Worm (Caenorhabditis elegans) whole organism, L1 larva: ENCODE measurements around the gene T23F4.2.

ENCODE experiments used
- ces-1 ChIP-seq: fragments of 150-350 bp; optimal IDR thresholded peaks from 2 replicates; lab custom pipeline; 2014; ENCODE audit warnings: missing biosample characterization, missing genetic modification reagents, missing genetic modification characterization
- lin-15B ChIP-seq: fragments of 150-350 bp; sonication (generic microtip); optimal IDR thresholded peaks from 3 replicates; lab custom pipeline; 2014; ENCODE audit warnings: missing biosample characterization, missing genetic modification characterization
- mep-1 ChIP-seq: fragments of 150-350 bp; optimal IDR thresholded peaks from 2 replicates; lab custom pipeline; 2014; ENCODE audit warnings: missing biosample characterization, missing genetic modification characterization
- nhr-19 ChIP-seq: fragments of 200-800 bp; sonication (Bioruptor generic); conservative IDR thresholded peaks from 2 replicates; pipeline ENCODE4 v1.3.6; 2022; ENCODE audit warnings: missing genetic modification characterization, missing compliant biosample characterization
- nhr-28 ChIP-seq: fragments of 150-350 bp; optimal IDR thresholded peaks from 2 replicates; lab custom pipeline; 2014; ENCODE audit warnings: missing biosample characterization, missing genetic modification characterization
- pqm-1 ChIP-seq: sonication (generic microtip); optimal IDR thresholded peaks from 3 replicates; lab custom pipeline; 2017; ENCODE audit warnings: missing biosample characterization, missing genetic modification characterization
- snpc-4 ChIP-seq: fragments of 150-350 bp; optimal IDR thresholded peaks from 2 replicates; lab custom pipeline; 2014; ENCODE audit warnings: missing biosample characterization, missing genetic modification characterization
- unc-86 ChIP-seq: sonication (generic microtip); optimal IDR thresholded peaks from 2 replicates; lab custom pipeline; 2016; ENCODE audit warnings: missing genetic modification characterization, missing compliant biosample characterization
- xbp-1 ChIP-seq: sonication (generic microtip); optimal IDR thresholded peaks from 2 replicates; lab custom pipeline; 2016; ENCODE audit warnings: missing genetic modification characterization, missing compliant biosample characterization

- TF ChIP-seq nhr-28 (no peak), snpc-4 (no peak), pqm-1 (no peak), nhr-19 (GFP tag; lab: Robert Waterston, UW) (no peak), ces-1 (GFP tag; lab: Kevin White, UChicago) (no peak), xbp-1 (no peak), lin-15B (tag; lab: Kevin White, UChicago) (no peak), unc-86 (tag; lab: Kevin White, UChicago) (no peak), mep-1 (tag; lab: Kevin White, UChicago) (no peak)
These were observed 36.6 kb downstream of the T23F4.2 start for ce11 chrII:1199987-1200386.
